Worm (Caenorhabditis elegans): ENCODE measurements around the gene npp-16.

The npp-16 gene

DNA sequence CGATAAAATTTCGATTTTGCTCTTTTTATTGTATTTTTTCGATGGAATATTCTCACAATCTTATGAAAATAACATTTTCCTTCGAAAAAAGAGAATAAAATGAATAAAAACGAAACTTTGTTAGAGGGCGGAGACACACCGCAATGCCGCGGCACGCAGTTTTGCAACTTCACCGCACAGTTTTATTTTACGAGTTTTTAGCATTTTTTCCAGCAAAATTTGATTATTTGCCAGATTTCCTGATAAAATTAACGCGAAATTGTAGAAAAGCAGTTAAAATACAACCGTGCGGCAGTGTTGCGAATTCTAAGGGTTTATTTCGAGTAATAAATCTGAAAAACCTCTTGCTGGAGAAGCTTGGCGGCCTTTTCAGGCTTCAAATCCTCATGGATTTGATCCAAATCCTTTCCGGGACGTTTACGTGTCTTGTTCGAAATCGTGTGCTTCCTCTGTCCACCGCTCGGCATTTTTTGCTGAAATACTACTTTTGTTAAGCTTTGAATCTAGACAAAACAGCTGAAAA lies 2.6 kb downstream of the npp-16 start, which contains the start of gene znf-593:
Gene znf-593, minus strand, starts transcription at position 473 of the 523 bp plus-strand sequence.
- peak; percentile 81 for TF ChIP-seq ama-1 (optimal IDR thresholded peaks at IDR 0.05)
- 0 out of 2 replicates have a peak, but pooled peaks have one; percentile 7 for TF ChIP-seq flt-1 (GFP tag; IDR thresholded peaks at IDR 0.05)
- TF ChIP-seq sea-1 (GFP tag; conservative IDR thresholded peaks at IDR 0.05), result 0 out of 2 replicates have a peak, but pooled peaks have one; percentile 24
- no peak for TF ChIP-seq scrt-1 (GFP tag; IDR thresholded peaks at IDR 0.05)

DNA sequence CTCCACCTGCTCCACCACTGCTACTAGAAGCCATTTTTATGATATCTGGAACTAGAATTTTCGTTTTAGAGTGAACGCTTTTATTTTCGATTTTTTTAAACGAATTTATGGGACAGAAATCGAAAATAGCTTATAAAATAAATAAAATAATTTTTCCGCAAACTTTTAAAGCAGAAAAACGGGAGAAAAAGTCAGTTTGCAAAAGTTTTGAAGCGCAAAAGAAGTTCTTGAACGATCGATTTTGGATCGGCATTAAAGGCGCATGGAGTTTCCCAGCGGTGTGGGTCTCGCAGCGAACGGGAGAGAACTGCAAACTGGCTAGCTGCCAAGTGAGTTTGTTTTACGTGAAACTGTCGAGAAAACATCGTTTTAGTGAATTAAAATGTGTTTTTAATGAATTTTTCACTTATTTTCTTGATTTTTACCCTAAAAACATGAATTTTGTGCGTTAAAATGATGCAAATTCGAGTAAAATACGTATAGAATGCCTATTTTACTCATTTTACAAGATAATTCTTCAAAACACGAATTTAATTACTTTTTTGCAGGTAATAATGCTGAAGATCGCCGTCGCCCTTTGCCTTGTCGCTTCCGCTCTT lies 4.6 kb downstream of the npp-16 start, which contains the start of the genes ccf-1 and trap-4:
Gene ccf-1, minus strand, starts transcription at position 51 of the 599 bp plus-strand sequence.
Gene trap-4, plus strand, starts transcription at position 549 of the 599 bp plus-strand sequence.
- TF ChIP-seq pes-1 (GFP tag; IDR thresholded peaks at IDR 0.05), result no peak
- no peak for TF ChIP-seq hnd-1 (tag; optimal IDR thresholded peaks at IDR 0.05)
- TF ChIP-seq tra-4 (tag; optimal IDR thresholded peaks at IDR 0.05), result no peak
- no peak for TF ChIP-seq ceh-13 (GFP tag; optimal IDR thresholded peaks at IDR 0.05)
- no peak for TF ChIP-seq tbx-37 (GFP tag; conservative IDR thresholded peaks at IDR 0.05)
- TF ChIP-seq aly-1 (tag; optimal IDR thresholded peaks at IDR 0.05), result no peak
- no peak for TF ChIP-seq scrt-1 (GFP tag; IDR thresholded peaks at IDR 0.05)
- no peak for TF ChIP-seq sea-1 (GFP tag; conservative IDR thresholded peaks at IDR 0.05)
- no peak for TF ChIP-seq B0310.2 (tag; optimal IDR thresholded peaks at IDR 0.05)
- TF ChIP-seq F13C5.2 (tag; optimal IDR thresholded peaks at IDR 0.05), result no peak
- no peak for TF ChIP-seq ets-7 (tag; optimal IDR thresholded peaks at IDR 0.05)
- TF ChIP-seq ama-1 (optimal IDR thresholded peaks at IDR 0.05), result no peak
- no peak for TF ChIP-seq hmg-4 (GFP tag; optimal IDR thresholded peaks at IDR 0.05)
- no peak for TF ChIP-seq ceh-36 (tag; optimal IDR thresholded peaks at IDR 0.05)
- TF ChIP-seq hmbx-1 (tag; optimal IDR thresholded peaks at IDR 0.05), result no peak
- TF ChIP-seq flt-1 (GFP tag; IDR thresholded peaks at IDR 0.05), result no peak
- no peak for TF ChIP-seq tbx-11 (GFP tag; IDR thresholded peaks at IDR 0.05)

DNA sequence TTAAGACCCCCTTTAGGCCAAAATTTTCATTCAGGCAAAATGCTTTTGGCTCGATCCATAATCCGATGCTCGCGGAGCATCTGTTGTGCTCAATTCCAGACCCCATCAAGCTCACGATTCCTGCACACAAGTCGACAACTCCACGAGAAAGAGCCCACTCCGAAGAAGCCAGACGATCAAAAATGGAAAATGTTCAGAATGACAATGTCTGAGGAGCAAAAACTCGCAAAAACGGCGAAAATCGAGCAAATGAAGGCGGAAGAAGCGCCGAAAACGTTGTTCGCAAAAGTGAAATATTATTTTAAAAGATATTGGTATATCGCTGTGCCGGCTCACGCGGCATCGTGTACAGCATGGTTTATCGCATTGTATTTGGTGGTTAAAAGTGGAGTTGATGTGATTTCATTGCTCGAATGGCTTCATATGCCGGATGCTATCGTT lies 6.0 kb downstream of the npp-16 start, which contains the start of gene Y56A3A.22:
Gene Y56A3A.22, plus strand, starts transcription at position 35 of the 441 bp plus-strand sequence.
- TF ChIP-seq hmg-4 (GFP tag; optimal IDR thresholded peaks at IDR 0.05) (peak; percentile 15), ama-1 (optimal IDR thresholded peaks at IDR 0.05) (peak; percentile 85), B0310.2 (tag; optimal IDR thresholded peaks at IDR 0.05) (peak; percentile 33), aly-1 (tag; optimal IDR thresholded peaks at IDR 0.05) (no peak)

DNA sequence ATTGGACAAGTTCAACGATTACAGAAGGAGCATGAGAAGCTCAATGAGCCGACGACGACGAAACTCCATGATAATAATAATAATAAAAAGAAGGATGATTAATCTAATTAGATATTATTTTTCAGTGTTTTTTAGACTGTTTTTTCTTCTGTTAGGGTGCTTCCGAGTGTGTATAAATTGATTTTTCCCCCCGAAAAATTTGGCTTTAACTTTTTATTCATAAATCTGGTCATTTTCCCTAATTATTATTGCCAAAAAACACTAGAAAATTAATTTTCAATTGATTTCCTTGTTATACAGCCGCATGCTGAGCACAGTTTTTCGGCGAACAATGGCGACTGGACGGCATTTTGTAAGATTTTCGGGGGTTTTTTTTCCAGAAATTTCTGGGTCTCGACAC lies 7.9 kb downstream of the npp-16 start, which contains the start of gene nft-1:
Gene nft-1, plus strand, starts transcription at position 301 of the 400 bp plus-strand sequence.
- TF ChIP-seq sea-1 (GFP tag; conservative IDR thresholded peaks at IDR 0.05), result no peak
- no peak for TF ChIP-seq F13C5.2 (tag; optimal IDR thresholded peaks at IDR 0.05)
- no peak for TF ChIP-seq ama-1 (optimal IDR thresholded peaks at IDR 0.05)
- TF ChIP-seq hmbx-1 (tag; optimal IDR thresholded peaks at IDR 0.05), result no peak
- no peak for TF ChIP-seq ceh-36 (tag; optimal IDR thresholded peaks at IDR 0.05)
- TF ChIP-seq tbx-11 (GFP tag; IDR thresholded peaks at IDR 0.05), result no peak
- no peak for TF ChIP-seq tbx-37 (GFP tag; conservative IDR thresholded peaks at IDR 0.05)
- no peak for TF ChIP-seq scrt-1 (GFP tag; IDR thresholded peaks at IDR 0.05)
- TF ChIP-seq flt-1 (GFP tag; IDR thresholded peaks at IDR 0.05), result no peak
- TF ChIP-seq ceh-13 (GFP tag; optimal IDR thresholded peaks at IDR 0.05), result no peak

DNA sequence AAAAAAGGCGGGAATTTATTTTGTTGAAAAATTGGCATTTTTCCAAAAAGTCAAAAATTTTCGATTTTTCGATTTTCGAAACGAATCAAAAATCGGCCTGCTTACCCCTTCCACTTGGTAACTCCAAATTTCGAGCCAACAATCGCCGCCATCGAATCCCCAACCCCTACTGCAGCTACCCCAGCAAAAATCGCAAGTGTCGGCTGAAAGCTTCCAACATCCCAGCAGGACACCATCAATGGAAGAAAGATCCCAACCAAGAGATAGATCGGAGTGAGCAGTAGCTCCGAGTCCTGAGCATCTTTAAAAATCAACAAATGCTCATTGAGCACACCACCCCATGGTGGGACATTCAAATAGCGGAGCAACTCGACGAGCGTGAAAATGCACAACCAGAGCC lies 15.2 kb downstream of the npp-16 start:
- no peak for TF ChIP-seq B0310.2 (tag; optimal IDR thresholded peaks at IDR 0.05)
- TF ChIP-seq tbx-11 (GFP tag; IDR thresholded peaks at IDR 0.05), result no peak
- no peak for TF ChIP-seq ets-7 (tag; optimal IDR thresholded peaks at IDR 0.05)
- no peak for TF ChIP-seq sea-1 (GFP tag; conservative IDR thresholded peaks at IDR 0.05)
- no peak for TF ChIP-seq aly-1 (tag; optimal IDR thresholded peaks at IDR 0.05)
- TF ChIP-seq hnd-1 (tag; optimal IDR thresholded peaks at IDR 0.05), result no peak
- no peak for TF ChIP-seq flt-1 (GFP tag; IDR thresholded peaks at IDR 0.05)
- no peak for TF ChIP-seq scrt-1 (GFP tag; IDR thresholded peaks at IDR 0.05)
- TF ChIP-seq ama-1 (optimal IDR thresholded peaks at IDR 0.05), result no peak
- TF ChIP-seq hmg-4 (GFP tag; optimal IDR thresholded peaks at IDR 0.05), result no peak
- TF ChIP-seq hmbx-1 (tag; optimal IDR thresholded peaks at IDR 0.05), result no peak
- no peak for TF ChIP-seq ceh-36 (tag; optimal IDR thresholded peaks at IDR 0.05)
- TF ChIP-seq ceh-13 (GFP tag; optimal IDR thresholded peaks at IDR 0.05), result no peak

DNA sequence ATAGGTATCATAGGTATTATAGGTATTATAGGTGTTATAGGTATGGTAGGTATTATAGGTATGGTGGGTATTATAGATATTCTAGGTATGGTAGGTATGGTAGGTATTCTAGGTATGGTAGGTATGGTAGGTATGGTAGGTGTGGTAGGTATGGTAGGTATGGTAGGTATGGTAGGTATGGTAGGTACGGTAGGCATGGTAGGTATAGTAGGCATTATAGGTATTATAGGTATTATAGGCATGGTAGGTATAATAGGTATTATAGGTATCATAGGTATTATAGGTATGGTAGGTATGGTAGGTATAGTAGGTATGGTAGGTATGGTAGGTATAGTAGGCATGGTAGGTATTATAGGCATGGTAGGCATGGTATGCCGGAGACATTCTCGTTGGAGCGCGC lies 16.2 kb downstream of the npp-16 start:
- TF ChIP-seq B0310.2 (tag; optimal IDR thresholded peaks at IDR 0.05) (no peak), hmg-4 (GFP tag; optimal IDR thresholded peaks at IDR 0.05) (no peak), ceh-36 (tag; optimal IDR thresholded peaks at IDR 0.05) (no peak), tbx-37 (GFP tag; conservative IDR thresholded peaks at IDR 0.05) (peak; percentile 18; the same call in 1 of the 2 replicates), hmbx-1 (tag; optimal IDR thresholded peaks at IDR 0.05) (no peak), sea-1 (GFP tag; conservative IDR thresholded peaks at IDR 0.05) (peak; percentile 48; the same call in 1 of the 2 replicates), flt-1 (GFP tag; IDR thresholded peaks at IDR 0.05) (no peak), ama-1 (optimal IDR thresholded peaks at IDR 0.05) (no peak), aly-1 (tag; optimal IDR thresholded peaks at IDR 0.05) (no peak), F13C5.2 (tag; optimal IDR thresholded peaks at IDR 0.05) (no peak), ets-7 (tag; optimal IDR thresholded peaks at IDR 0.05) (no peak), tra-4 (tag; optimal IDR thresholded peaks at IDR 0.05) (no peak)

DNA sequence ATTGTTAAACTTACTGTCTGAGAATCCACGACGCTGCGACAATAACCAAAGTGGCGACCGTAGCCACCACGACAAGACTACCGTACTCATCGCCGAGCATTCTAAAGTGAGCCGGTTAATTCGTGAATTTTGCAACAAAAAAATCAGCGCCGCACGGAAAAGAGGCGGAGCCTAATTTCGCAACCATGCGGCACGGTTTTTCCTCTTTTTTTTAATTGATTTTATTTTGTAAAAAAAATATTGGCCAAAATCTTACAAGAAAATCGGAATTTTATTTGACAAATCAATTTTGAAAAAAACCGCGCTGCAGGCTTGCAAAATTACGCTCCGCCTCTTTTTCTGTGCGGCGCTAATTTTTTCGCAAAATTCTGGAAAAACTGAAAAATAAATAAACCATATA lies 17.8 kb downstream of the npp-16 start, which contains the start of gene dolk-1:
Gene dolk-1, minus strand, starts transcription at position 101 of the 400 bp plus-strand sequence.
- no peak for TF ChIP-seq tbx-11 (GFP tag; IDR thresholded peaks at IDR 0.05)
- TF ChIP-seq aly-1 (tag; optimal IDR thresholded peaks at IDR 0.05), result no peak
- no peak for TF ChIP-seq scrt-1 (GFP tag; IDR thresholded peaks at IDR 0.05)
- TF ChIP-seq B0310.2 (tag; optimal IDR thresholded peaks at IDR 0.05), result no peak
- TF ChIP-seq F13C5.2 (tag; optimal IDR thresholded peaks at IDR 0.05), result no peak
- no peak for TF ChIP-seq ceh-13 (GFP tag; optimal IDR thresholded peaks at IDR 0.05)
- TF ChIP-seq ama-1 (optimal IDR thresholded peaks at IDR 0.05), result no peak
- TF ChIP-seq tbx-37 (GFP tag; conservative IDR thresholded peaks at IDR 0.05), result no peak
